Comparison of ENCODE assay signal across 3 worm cellular contexts in the genomic region with DNA sequence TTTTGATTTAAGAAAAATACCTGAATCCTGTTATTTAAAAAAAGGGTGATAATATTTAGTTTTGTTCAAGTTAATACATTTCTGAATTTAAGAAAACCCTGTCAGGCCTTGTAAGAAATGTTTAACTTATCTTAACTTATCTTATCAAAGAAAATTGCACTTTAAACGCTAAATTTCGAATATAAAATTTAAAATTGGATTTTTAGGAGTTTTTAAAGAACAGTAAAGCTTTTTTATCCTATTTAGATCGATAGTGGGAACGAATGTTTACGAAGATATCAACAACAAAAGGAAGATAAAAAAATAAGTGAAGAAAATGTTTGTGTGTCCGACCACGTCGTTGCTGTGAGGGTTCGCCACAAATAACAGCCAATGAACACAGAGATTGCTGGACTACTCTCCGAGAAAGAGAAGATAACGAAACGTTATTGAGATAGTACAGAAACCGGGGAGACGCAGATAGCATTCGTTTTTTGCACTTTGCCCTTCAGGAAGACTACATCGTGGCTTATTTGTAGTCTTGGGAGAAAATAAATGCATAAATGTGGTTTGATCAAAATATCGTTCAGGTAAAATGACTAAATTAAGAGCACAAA.
TF ChIP-seq lines count a peak whose summit lies in the region.

A gene (minus strand): TSS at position 51 of the 596 bp plus-strand sequence.

TF ChIP-seq in whole organism, L2 larva, 48 proteins besides CTCF, POLR2A, EP300 and RAD21 (continued from another document):
- no peak for TF ChIP-seq aly-2 (tag; optimal IDR thresholded peaks at IDR 0.05; lab: Kevin White, UChicago)
- no peak for TF ChIP-seq ceh-82 (tag; optimal IDR thresholded peaks at IDR 0.05; lab: Kevin White, UChicago)
- no peak for TF ChIP-seq blmp-1 (tag; optimal IDR thresholded peaks at IDR 0.05; lab: Kevin White, UChicago; ENCODE audit: insufficient read depth)
- TF ChIP-seq ztf-1 (GFP tag; conservative IDR thresholded peaks at IDR 0.05; lab: Robert Waterston, UW): no peak
- peak; percentile 39 for TF ChIP-seq sem-4 (tag; optimal IDR thresholded peaks at IDR 0.05; lab: Kevin White, UChicago)
- TF ChIP-seq lin-39 (tag; optimal IDR thresholded peaks at IDR 0.05; lab: Kevin White, UChicago): no peak
- TF ChIP-seq C34F6.9 (tag; optimal IDR thresholded peaks at IDR 0.05; lab: Kevin White, UChicago): peak; percentile 41

TF ChIP-seq in whole organism, L3 larva, 47 proteins besides CTCF, POLR2A, EP300 and RAD21 (continued from another document):
- TF ChIP-seq nhr-67 (tag; optimal IDR thresholded peaks at IDR 0.05; lab: Kevin White, UChicago) (no peak), jun-1 (tag; optimal IDR thresholded peaks at IDR 0.05; lab: Kevin White, UChicago) (peak; percentile 65), ZK546.5 (tag; optimal IDR thresholded peaks at IDR 0.05; lab: Kevin White, UChicago) (no peak), eor-1 (tag; optimal IDR thresholded peaks at IDR 0.05; lab: Kevin White, UChicago) (no peak)

TF ChIP-seq in whole organism, L4 larva, 104 proteins besides CTCF, POLR2A, EP300 and RAD21 (continued from another document):
- TF ChIP-seq zip-11 (GFP tag; IDR thresholded peaks at IDR 0.05; lab: Robert Waterston, UW) (no peak), lim-7 (GFP tag; IDR thresholded peaks at IDR 0.05; lab: Robert Waterston, UW) (no peak), hlh-30 (tag; optimal IDR thresholded peaks at IDR 0.05; lab: Kevin White, UChicago; ENCODE audit: insufficient read depth) (peak; percentile 27), nhr-237 (tag; optimal IDR thresholded peaks at IDR 0.05; lab: Kevin White, UChicago) (no peak), F44E2.7 (GFP tag; IDR thresholded peaks at IDR 0.05; lab: Robert Waterston, UW) (no peak), ama-1 (optimal IDR thresholded peaks at IDR 0.05; lab: Kevin White, UChicago) (peak; percentile 45), mes-2 (tag; optimal IDR thresholded peaks at IDR 0.05; lab: Kevin White, UChicago; ENCODE audit: poor library complexity, severe bottlenecking) (peak; percentile 52), spr-3 (GFP tag; optimal IDR thresholded peaks at IDR 0.05; lab: Kevin White, UChicago) (no peak), nhr-42 (GFP tag; IDR thresholded peaks at IDR 0.05; lab: Robert Waterston, UW) (no peak), rbr-2 (tag; optimal IDR thresholded peaks at IDR 0.05; lab: Kevin White, UChicago) (peak; percentile 9), Y48G9A.11 (GFP tag; IDR thresholded peaks at IDR 0.05; lab: Robert Waterston, UW) (no peak), ceh-28 (tag; optimal IDR thresholded peaks at IDR 0.05; lab: Kevin White, UChicago) (no peak), mxl-3 (GFP tag; optimal IDR thresholded peaks at IDR 0.05; lab: Kevin White, UChicago) (peak; percentile 44), php-3 (GFP tag; IDR thresholded peaks at IDR 0.05; lab: Robert Waterston, UW) (0 out of 2 replicates have a peak, but pooled peaks have one; percentile 9), hlh-11 (tag; optimal IDR thresholded peaks at IDR 0.05; lab: Kevin White, UChicago) (peak; percentile 73), nhr-11 (tag; optimal IDR thresholded peaks at IDR 0.05; lab: Kevin White, UChicago) (peak; percentile 67), nhr-6 (tag; optimal IDR thresholded peaks at IDR 0.05; lab: Kevin White, UChicago) (no peak), lin-1 (GFP tag; IDR thresholded peaks at IDR 0.05; lab: Robert Waterston, UW) (no peak), T20F7.1 (GFP tag; optimal IDR thresholded peaks at IDR 0.05; lab: Kevin White, UChicago) (peak; percentile 69), dmd-8 (GFP tag; IDR thresholded peaks at IDR 0.05; lab: Robert Waterston, UW) (no peak), skn-1 (tag; optimal IDR thresholded peaks at IDR 0.05; lab: Kevin White, UChicago) (no peak), mep-1 (tag; optimal IDR thresholded peaks at IDR 0.05; lab: Kevin White, UChicago) (peak; percentile 66), aly-2 (tag; optimal IDR thresholded peaks at IDR 0.05; lab: Kevin White, UChicago) (no peak), nhr-102 (tag; optimal IDR thresholded peaks at IDR 0.05; lab: Kevin White, UChicago) (no peak), unc-39 (tag; optimal IDR thresholded peaks at IDR 0.05; lab: Kevin White, UChicago) (no peak), saeg-2 (GFP tag; IDR thresholded peaks at IDR 0.05; lab: Robert Waterston, UW) (no peak), egl-43 (GFP tag; IDR thresholded peaks at IDR 0.05; lab: Robert Waterston, UW) (no peak), zip-2 (tag; optimal IDR thresholded peaks at IDR 0.05; lab: Kevin White, UChicago) (no peak), F37D6.2 (tag; optimal IDR thresholded peaks at IDR 0.05; lab: Kevin White, UChicago) (no peak), arid-1 (GFP tag; conservative IDR thresholded peaks at IDR 0.05; lab: Robert Waterston, UW) (no peak), ceh-44 (GFP tag; IDR thresholded peaks at IDR 0.05; lab: Robert Waterston, UW) (no peak), duxl-1 (tag; optimal IDR thresholded peaks at IDR 0.05; lab: Kevin White, UChicago; ENCODE audit: poor library complexity) (no peak), unc-130 (GFP tag; optimal IDR thresholded peaks at IDR 0.05; lab: Kevin White, UChicago) (no peak), F49E8.2 (tag; optimal IDR thresholded peaks at IDR 0.05; lab: Kevin White, UChicago; ENCODE audit: borderline replicate concordance) (no peak), mxl-2 (GFP tag; conservative IDR thresholded peaks at IDR 0.05; lab: Robert Waterston, UW) (no peak), Y75B8A.6 (GFP tag; IDR thresholded peaks at IDR 0.05; lab: Robert Waterston, UW) (no peak), ztf-7 (tag; optimal IDR thresholded peaks at IDR 0.05; lab: Kevin White, UChicago) (no peak), ces-1 (GFP tag; optimal IDR thresholded peaks at IDR 0.05; lab: Kevin White, UChicago) (no peak), lin-15B (tag; optimal IDR thresholded peaks at IDR 0.05; lab: Kevin White, UChicago) (no peak), ZK337.2 (GFP tag; IDR thresholded peaks at IDR 0.05; lab: Robert Waterston, UW) (no peak), mdl-1 (tag; optimal IDR thresholded peaks at IDR 0.05; lab: Kevin White, UChicago) (peak in 1 of 2 experiments; percentile 33), R02D3.7 (tag; optimal IDR thresholded peaks at IDR 0.05; lab: Kevin White, UChicago) (no peak), tag-97 (GFP tag; IDR thresholded peaks at IDR 0.05; lab: Robert Waterston, UW) (no peak), nhr-77 (tag; optimal IDR thresholded peaks at IDR 0.05; lab: Kevin White, UChicago) (peak; percentile 66), daf-19 (GFP tag; conservative IDR thresholded peaks at IDR 0.05; lab: Robert Waterston, UW) (no peak), daf-16 (GFP tag; optimal IDR thresholded peaks at IDR 0.05; lab: Kevin White, UChicago) (peak in 1 of 2 experiments; percentile 78), daf-16 (tag; optimal IDR thresholded peaks at IDR 0.05; lab: Kevin White, UChicago) (peak; percentile 92), snpc-1.2 (GFP tag; IDR thresholded peaks at IDR 0.05; lab: Robert Waterston, UW) (no peak), sdz-12 (GFP tag; optimal IDR thresholded peaks at IDR 0.05; lab: Kevin White, UChicago) (no peak), jun-1 (tag; optimal IDR thresholded peaks at IDR 0.05; lab: Kevin White, UChicago) (no peak), nhr-111 (GFP tag; optimal IDR thresholded peaks at IDR 0.05; lab: Kevin White, UChicago) (no peak), madf-9 (GFP tag; conservative IDR thresholded peaks at IDR 0.05; lab: Robert Waterston, UW) (no peak), lin-39 (tag; optimal IDR thresholded peaks at IDR 0.05; lab: Kevin White, UChicago) (no peak), ZK546.5 (tag; optimal IDR thresholded peaks at IDR 0.05; lab: Kevin White, UChicago) (no peak), lir-3 (tag; optimal IDR thresholded peaks at IDR 0.05; lab: Kevin White, UChicago) (no peak), hmg-1.1 (GFP tag; IDR thresholded peaks at IDR 0.05; lab: Robert Waterston, UW) (no peak), zfp-3 (GFP tag; conservative IDR thresholded peaks at IDR 0.05; lab: Robert Waterston, UW) (no peak), ceh-32 (tag; optimal IDR thresholded peaks at IDR 0.05; lab: Kevin White, UChicago; ENCODE audit: poor library complexity) (no peak), tra-1 (GFP tag; IDR thresholded peaks at IDR 0.05; lab: Robert Waterston, UW) (no peak), spr-1 (tag; optimal IDR thresholded peaks at IDR 0.05; lab: Kevin White, UChicago) (no peak), zfp-2 (tag; optimal IDR thresholded peaks at IDR 0.05; lab: Kevin White, UChicago) (no peak), F10B5.3 (tag; optimal IDR thresholded peaks at IDR 0.05; lab: Kevin White, UChicago) (no peak)
